Fruit fly (Drosophila melanogaster): ENCODE results near the gene CG15369.

The CG15369 gene

dm6 chrX:9243417-9243884 is 26.8 kb downstream of the CG15369 start, which contains the start of the genes mxc and Larp7 (continued):
- TF ChIP-seq Aef1 (GFP tag; IDR thresholded peaks at IDR 0.05) (peak; percentile 62), caup (GFP tag; optimal IDR thresholded peaks at IDR 0.05; ENCODE audit: severe bottlenecking) (no peak), CG12391 (tag; optimal IDR thresholded peaks at IDR 0.05) (peak; percentile 65), tin (GFP tag; optimal IDR thresholded peaks at IDR 0.05) (peak; percentile 63), CG13624 (GFP tag; optimal IDR thresholded peaks at IDR 0.05) (peak; percentile 70), grn (GFP tag; optimal IDR thresholded peaks at IDR 0.05) (no peak), seq (GFP tag; IDR thresholded peaks at IDR 0.05) (no peak), CG2120 (GFP tag; optimal IDR thresholded peaks at IDR 0.05) (peak; percentile 82), CG10654 (GFP tag; optimal IDR thresholded peaks at IDR 0.05) (peak; percentile 41), CG15479 (GFP tag; optimal IDR thresholded peaks at IDR 0.05) (no peak), Max (GFP tag; optimal IDR thresholded peaks at IDR 0.05) (peak; percentile 68), CG7745 (tag; optimal IDR thresholded peaks at IDR 0.05) (no peak), CG7271 (tag; optimal IDR thresholded peaks at IDR 0.05) (no peak), her (GFP tag; optimal IDR thresholded peaks at IDR 0.05) (peak; percentile 48), bab2 (GFP tag; optimal IDR thresholded peaks at IDR 0.05) (peak; percentile 59), CG15011 (GFP tag; optimal IDR thresholded peaks at IDR 0.05) (no peak), br (optimal IDR thresholded peaks at IDR 0.05) (no peak), vfl (GFP tag; optimal IDR thresholded peaks at IDR 0.05) (peak; percentile 47), insv (GFP tag; optimal IDR thresholded peaks at IDR 0.05) (peak in 1 of 2 experiments; percentile 63), cwo (GFP tag; optimal IDR thresholded peaks at IDR 0.05) (no peak), CG34376 (GFP tag; optimal IDR thresholded peaks at IDR 0.05) (peak; percentile 38), CG12104 (GFP tag; optimal IDR thresholded peaks at IDR 0.05) (peak; percentile 35), Bteb2 (GFP tag; optimal IDR thresholded peaks at IDR 0.05) (peak; percentile 53), ems (GFP tag; optimal IDR thresholded peaks at IDR 0.05) (peak; percentile 37), Scr (GFP tag; IDR thresholded peaks at IDR 0.05; ENCODE audit: partially characterized antibody) (peak; percentile 93), HLH54F (GFP tag; optimal IDR thresholded peaks at IDR 0.05) (peak; percentile 79), aop (GFP tag; IDR thresholded peaks at IDR 0.05) (no peak), cad (GFP tag; optimal IDR thresholded peaks at IDR 0.05) (no peak), zen2 (GFP tag; IDR thresholded peaks at IDR 0.05; ENCODE audit: partially characterized antibody) (peak; percentile 67; the same call in 1 of the 3 replicates), CG17912 (GFP tag; optimal IDR thresholded peaks at IDR 0.05) (peak; percentile 4), ATbp (GFP tag; optimal IDR thresholded peaks at IDR 0.05) (no peak), tio (GFP tag; optimal IDR thresholded peaks at IDR 0.05) (no peak), unc-4 (GFP tag; IDR thresholded peaks at IDR 0.05; ENCODE audit: partially characterized antibody) (peak; percentile 92), vvl (GFP tag; IDR thresholded peaks at IDR 0.05) (peak; percentile 21; the same call in 1 of the 2 replicates), twi (tag; optimal IDR thresholded peaks at IDR 0.05) (peak; percentile 69), gsb-n (tag; optimal IDR thresholded peaks at IDR 0.05) (no peak), chinmo (GFP tag; IDR thresholded peaks at IDR 0.05; ENCODE audit: partially characterized antibody) (peak; percentile 79; the same call in 2 of the 4 replicates), Oli (tag; optimal IDR thresholded peaks at IDR 0.05) (peak; percentile 44), Sin3A (optimal IDR thresholded peaks at IDR 0.05) (peak; percentile 98), CG4360 (GFP tag; IDR thresholded peaks at IDR 0.05) (0 out of 2 replicates have a peak, but pooled peaks have one; percentile 32), Pdp1 (GFP tag; optimal IDR thresholded peaks at IDR 0.05) (peak; percentile 64 to 73), CG15269 (tag; optimal IDR thresholded peaks at IDR 0.05) (no peak), CG10462 (GFP tag; optimal IDR thresholded peaks at IDR 0.05) (peak; percentile 32), en (GFP tag; optimal IDR thresholded peaks at IDR 0.05) (no peak), ci (GFP tag; IDR thresholded peaks at IDR 0.05) (0 out of 3 replicates have a peak, but pooled peaks have one; percentile 51), ftz-f1 (GFP tag; optimal IDR thresholded peaks at IDR 0.05) (peak; percentile 13), CG6765 (GFP tag; optimal IDR thresholded peaks at IDR 0.05) (no peak), CG11504 (tag; optimal IDR thresholded peaks at IDR 0.05) (no peak), wor (GFP tag; IDR thresholded peaks at IDR 0.05) (peak; percentile 39; the same call in 1 of the 2 replicates), Elba2 (GFP tag; optimal IDR thresholded peaks at IDR 0.05) (peak; percentile 82), B-H1 (GFP tag; IDR thresholded peaks at IDR 0.05) (no peak)

Data from whole organism, embryonic.